Fruit fly (Drosophila melanogaster): ENCODE measurements around the gene CG14073.

CG14073 gene

dm6 chr3L:18781653-18782629 lies 38.5 kb downstream of the CG14073 start (continued):
- peak; percentile 67 for TF ChIP-seq CG12391 (tag; optimal IDR thresholded peaks at IDR 0.05)
- TF ChIP-seq dysf (GFP tag; IDR thresholded peaks at IDR 0.05) = peak; percentile 73
- peak; percentile 83 for TF ChIP-seq Sox100B (GFP tag; optimal IDR thresholded peaks at IDR 0.05)
- TF ChIP-seq hkb (optimal IDR thresholded peaks at IDR 0.05) = no peak
- TF ChIP-seq hkb (GFP tag; IDR thresholded peaks at IDR 0.05) = peak; percentile 56
- no peak for TF ChIP-seq CG43689 (GFP tag; IDR thresholded peaks at IDR 0.05)
- TF ChIP-seq Abd-B (GFP tag; optimal IDR thresholded peaks at IDR 0.05) = peak; percentile 64
- no peak for TF ChIP-seq pfk (GFP tag; optimal IDR thresholded peaks at IDR 0.05)
- TF ChIP-seq scrt (GFP tag; optimal IDR thresholded peaks at IDR 0.05) = no peak
- TF ChIP-seq Dref (GFP tag; IDR thresholded peaks at IDR 0.05) = no peak
- TF ChIP-seq lbe (GFP tag; optimal IDR thresholded peaks at IDR 0.05) = no peak
- TF ChIP-seq CG3407 (GFP tag; optimal IDR thresholded peaks at IDR 0.05) = no peak
- TF ChIP-seq ATbp (GFP tag; optimal IDR thresholded peaks at IDR 0.05) = peak; percentile 42
- peak; percentile 42 for TF ChIP-seq CG18619 (GFP tag; optimal IDR thresholded peaks at IDR 0.05)
- TF ChIP-seq Drgx (GFP tag; IDR thresholded peaks at IDR 0.05) = peak; percentile 7; the same call in 1 of the 2 replicates
- no peak for TF ChIP-seq sqz (GFP tag; optimal IDR thresholded peaks at IDR 0.05)
- TF ChIP-seq croc (GFP tag; conservative IDR thresholded peaks at IDR 0.05) = no peak
- no peak for TF ChIP-seq CG13624 (GFP tag; optimal IDR thresholded peaks at IDR 0.05)
- TF ChIP-seq lilli (GFP tag; optimal IDR thresholded peaks at IDR 0.05) = peak; percentile 31
- peak; percentile 62 for TF ChIP-seq unpg (GFP tag; optimal IDR thresholded peaks at IDR 0.05)
- no peak for TF ChIP-seq pho (GFP tag; optimal IDR thresholded peaks at IDR 0.05)
- TF ChIP-seq CG3847 (GFP tag; IDR thresholded peaks at IDR 0.05) = no peak
- 0 out of 2 replicates have a peak, but pooled peaks have one; percentile 60 for TF ChIP-seq seq (GFP tag; IDR thresholded peaks at IDR 0.05)
- peak; percentile 83 for TF ChIP-seq CG4360 (GFP tag; IDR thresholded peaks at IDR 0.05)
- TF ChIP-seq fd102C (GFP tag; optimal IDR thresholded peaks at IDR 0.05) = no peak
- no peak for TF ChIP-seq CG15073 (GFP tag; optimal IDR thresholded peaks at IDR 0.05)
- no peak for TF ChIP-seq dati (GFP tag; IDR thresholded peaks at IDR 0.05)
- TF ChIP-seq CG16813 (GFP tag; IDR thresholded peaks at IDR 0.05; ENCODE audit: partially characterized antibody) = no peak
- peak; percentile 1 for TF ChIP-seq NK7.1 (GFP tag; optimal IDR thresholded peaks at IDR 0.05)
- no peak for TF ChIP-seq ems (GFP tag; optimal IDR thresholded peaks at IDR 0.05)
- no peak for TF ChIP-seq hb (GFP tag; IDR thresholded peaks at IDR 0.05; ENCODE audit: partially characterized antibody)
- no peak for TF ChIP-seq Bgb (GFP tag; IDR thresholded peaks at IDR 0.05; ENCODE audit: partially characterized antibody)
- TF ChIP-seq onecut (GFP tag; IDR thresholded peaks at IDR 0.05) = peak; percentile 54
- no peak for TF ChIP-seq Ravus (GFP tag; IDR thresholded peaks at IDR 0.05)
- TF ChIP-seq Awh (GFP tag; IDR thresholded peaks at IDR 0.05) = no peak
- no peak for TF ChIP-seq gsb (GFP tag; IDR thresholded peaks at IDR 0.05)
- TF ChIP-seq CG3065 (GFP tag; optimal IDR thresholded peaks at IDR 0.05) = no peak
- TF ChIP-seq kay (GFP tag; optimal IDR thresholded peaks at IDR 0.05) = no peak
- peak; percentile 28; the same call in 1 of the 3 replicates for TF ChIP-seq CG11695 (GFP tag; IDR thresholded peaks at IDR 0.05)
- TF ChIP-seq CG8924 (tag; optimal IDR thresholded peaks at IDR 0.05) = peak; percentile 6
- TF ChIP-seq CG4617 (GFP tag; optimal IDR thresholded peaks at IDR 0.05; ENCODE audit: borderline replicate concordance) = no peak
- no peak for TF ChIP-seq CG33557 (GFP tag; optimal IDR thresholded peaks at IDR 0.05)
- peak; percentile 34; the same call in 1 of the 2 replicates for TF ChIP-seq ssp (GFP tag; IDR thresholded peaks at IDR 0.05)
- peak; percentile 57; the same call in 2 of the 3 replicates for TF ChIP-seq CG34422 (GFP tag; IDR thresholded peaks at IDR 0.05)
- peak; percentile 87 for TF ChIP-seq crol (GFP tag; IDR thresholded peaks at IDR 0.05)
- TF ChIP-seq CG7987 (GFP tag; optimal IDR thresholded peaks at IDR 0.05) = no peak
- no peak for TF ChIP-seq Ets97D (GFP tag; optimal IDR thresholded peaks at IDR 0.05)
- TF ChIP-seq CG11085 (GFP tag; IDR thresholded peaks at IDR 0.05) = no peak
- TF ChIP-seq CG31224 (GFP tag; IDR thresholded peaks at IDR 0.05) = no peak

All from whole organism, embryonic.